Worm (Caenorhabditis elegans): Measurements from ENCODE around the gene twk-13.

Gene twk-13

DNA sequence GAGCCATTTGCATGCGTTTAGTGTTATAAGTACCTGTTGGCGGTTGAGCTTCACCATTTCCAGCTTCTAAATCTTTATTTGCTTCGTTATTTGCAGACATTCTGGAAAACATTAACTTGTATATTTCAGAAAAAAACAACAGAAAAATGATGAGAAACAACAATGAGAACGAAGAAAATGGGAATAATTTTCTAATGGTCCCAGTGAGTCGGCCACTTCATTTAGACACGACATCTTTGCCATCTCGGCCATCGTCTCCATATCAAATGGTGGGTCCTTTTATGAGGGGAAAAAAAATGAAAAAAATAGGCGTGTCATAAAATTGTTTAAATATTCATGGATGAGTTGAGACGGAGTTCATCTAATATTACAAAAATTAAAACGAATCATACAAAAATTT is 8.0 kb upstream of the twk-13 start, which contains the start of gene snb-2:
Gene snb-2, minus strand, starts transcription at position 101 of the 400 bp plus-strand sequence.
- TF ChIP-seq unc-62 (GFP tag; optimal IDR thresholded peaks at IDR 0.05): no peak

DNA sequence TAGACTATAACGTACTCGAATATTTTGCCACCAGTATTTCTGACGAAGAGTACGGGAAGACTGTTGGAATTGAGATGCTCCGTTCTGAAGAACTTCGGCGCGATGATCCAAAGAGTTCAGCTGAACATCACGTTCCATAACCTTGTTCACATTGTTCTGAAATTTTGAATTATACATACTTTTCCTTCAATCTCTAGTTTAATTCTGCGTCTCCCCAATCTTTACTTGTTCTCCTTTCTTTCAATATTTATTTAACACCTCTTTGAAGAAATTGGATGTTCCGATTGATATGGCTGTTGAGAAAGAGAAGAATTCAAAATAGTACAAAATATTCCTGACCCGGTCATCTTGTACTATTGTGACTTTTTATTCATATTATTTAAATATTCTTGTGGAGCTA is 7.1 kb upstream of the twk-13 start, which contains the start of gene F23H12.3:
Gene F23H12.3, plus strand, starts transcription at position 301 of the 400 bp plus-strand sequence.
- no peak for TF ChIP-seq unc-62 (GFP tag; optimal IDR thresholded peaks at IDR 0.05)

DNA sequence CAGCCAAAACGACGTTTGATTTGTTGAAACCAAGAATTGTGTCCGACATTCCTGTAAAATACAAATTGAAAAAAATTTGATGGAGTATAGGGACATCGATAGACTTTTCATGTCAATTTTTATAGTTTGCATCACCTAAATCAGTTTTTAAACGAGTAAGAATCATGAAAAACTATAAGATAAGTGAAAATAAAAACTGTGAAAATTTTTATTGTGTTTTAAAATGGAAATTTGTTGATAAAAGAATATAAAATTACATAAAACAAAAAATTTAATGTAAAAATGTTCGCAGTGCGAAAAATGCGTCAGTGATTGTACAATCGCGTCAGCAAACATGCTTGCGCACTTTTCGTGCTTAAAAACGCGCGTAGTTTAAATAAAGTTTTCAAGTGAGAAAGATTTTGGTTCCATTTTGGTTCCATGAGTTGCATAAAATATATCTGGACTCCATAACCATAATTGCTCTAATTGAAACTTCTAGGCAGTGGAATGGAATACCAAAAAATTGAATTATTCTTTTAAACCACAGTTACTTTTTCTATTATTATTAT is 5.7 kb upstream of the twk-13 start, which contains the start of gene tomm-20:
Gene tomm-20, minus strand, starts transcription at position 51 of the 551 bp plus-strand sequence.
- TF ChIP-seq unc-62 (GFP tag; optimal IDR thresholded peaks at IDR 0.05): no peak

DNA sequence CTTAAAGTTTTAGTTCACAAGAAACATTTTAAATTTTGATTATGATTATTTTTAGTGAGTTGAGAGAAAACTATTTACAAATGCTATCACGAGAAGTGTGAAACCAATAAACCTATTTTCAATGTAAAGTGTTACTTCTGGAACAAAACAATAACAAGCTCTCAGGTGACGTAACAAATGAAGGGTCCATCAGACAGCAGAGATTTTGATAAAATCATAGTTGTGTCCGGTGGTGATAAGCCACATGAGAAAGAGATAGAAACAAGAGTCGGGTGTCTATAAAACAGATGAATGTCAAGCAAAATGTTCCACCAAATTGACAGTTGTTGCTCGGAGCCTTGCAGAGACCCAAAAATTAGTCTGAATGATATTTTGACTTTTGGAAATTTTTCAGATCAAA is 3.4 kb downstream of the twk-13 start:
- TF ChIP-seq unc-62 (GFP tag; optimal IDR thresholded peaks at IDR 0.05): no peak

DNA sequence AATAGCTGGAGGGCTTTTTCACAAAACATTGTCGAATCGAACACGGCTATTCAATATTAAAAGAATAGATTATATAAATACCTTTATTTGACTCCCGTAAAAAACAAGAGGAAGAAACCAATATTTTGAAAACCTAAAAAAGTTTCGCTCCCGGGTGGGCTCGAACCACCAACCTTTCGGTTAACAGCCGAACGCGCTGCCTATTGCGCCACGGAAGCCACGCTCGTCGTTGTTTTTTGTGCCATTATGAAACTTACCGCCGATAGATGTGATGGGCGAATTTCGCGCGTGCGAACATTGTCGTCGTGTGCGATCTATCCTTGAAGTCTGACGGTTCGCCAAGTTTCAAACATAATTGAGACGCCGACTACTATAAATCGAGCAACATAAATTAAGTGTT is 6.0 kb downstream of the twk-13 start:
- TF ChIP-seq unc-62 (GFP tag; optimal IDR thresholded peaks at IDR 0.05): no peak

DNA sequence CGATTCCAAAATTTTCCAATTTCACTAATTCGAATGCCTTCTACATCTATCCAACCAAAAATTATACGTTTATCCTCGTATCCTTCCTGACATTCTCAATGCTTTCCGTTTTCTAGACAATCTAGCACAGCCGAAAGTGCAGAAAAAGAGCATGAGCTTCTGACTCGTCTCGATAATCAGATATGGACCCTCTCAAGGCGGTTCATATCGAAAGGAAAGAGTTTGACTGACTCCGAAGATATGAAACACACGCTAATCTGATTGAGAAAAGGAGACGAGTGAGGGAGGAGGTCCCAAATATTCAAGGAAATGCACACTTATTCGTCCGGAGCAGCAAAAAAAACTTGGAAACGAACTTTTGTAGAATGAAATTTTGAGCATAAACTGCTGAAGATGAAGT is 8.6 kb downstream of the twk-13 start:
- TF ChIP-seq unc-62 (GFP tag; optimal IDR thresholded peaks at IDR 0.05): no peak

DNA sequence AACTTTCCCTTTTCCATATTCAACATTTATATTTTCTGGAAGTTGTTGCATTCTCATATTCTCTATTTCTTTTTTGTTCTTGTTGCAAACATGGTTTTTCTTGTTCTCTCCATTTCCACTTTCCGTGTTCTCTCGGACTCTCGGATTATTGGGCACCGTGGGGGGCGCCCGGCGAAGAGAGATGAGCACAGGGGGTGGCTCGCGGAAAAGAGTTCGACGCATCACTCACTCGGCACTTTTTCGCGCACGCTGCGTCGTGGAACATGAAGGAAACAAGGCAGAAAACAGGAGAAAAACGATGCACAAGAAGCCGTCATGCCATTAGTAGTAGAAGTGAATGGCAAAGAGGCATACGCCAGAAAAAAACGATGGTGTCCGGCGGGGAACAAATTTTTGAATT is 11.2 kb downstream of the twk-13 start:
- TF ChIP-seq unc-62 (GFP tag; optimal IDR thresholded peaks at IDR 0.05): no peak

DNA sequence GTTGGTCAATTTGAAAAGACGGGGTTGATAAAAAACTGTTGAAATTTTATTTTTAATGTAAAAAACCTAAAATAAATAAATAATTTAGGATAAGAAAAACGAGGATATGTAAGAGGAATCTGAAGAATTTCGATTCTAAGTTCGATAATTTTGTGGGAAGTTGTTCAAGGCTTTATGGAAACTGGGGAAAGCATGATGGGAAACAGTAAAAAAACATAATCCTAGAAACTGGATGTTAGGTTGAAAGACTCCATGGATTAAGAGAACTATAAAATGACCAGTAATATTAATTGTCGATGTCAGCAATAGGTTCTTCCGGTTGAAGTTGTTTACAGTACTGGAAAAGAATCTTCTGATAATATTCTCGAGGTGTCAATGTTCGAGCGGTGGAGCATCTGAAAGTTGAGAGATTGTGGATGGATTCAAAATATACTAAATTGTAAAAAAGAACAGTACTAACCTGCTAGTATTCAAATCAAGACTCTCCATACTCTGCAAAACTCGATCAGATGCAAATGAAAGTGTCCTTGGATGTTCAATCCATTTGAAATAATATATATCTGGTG is 17.4 kb downstream of the twk-13 start:
- TF ChIP-seq unc-62 (GFP tag; optimal IDR thresholded peaks at IDR 0.05): no peak

DNA sequence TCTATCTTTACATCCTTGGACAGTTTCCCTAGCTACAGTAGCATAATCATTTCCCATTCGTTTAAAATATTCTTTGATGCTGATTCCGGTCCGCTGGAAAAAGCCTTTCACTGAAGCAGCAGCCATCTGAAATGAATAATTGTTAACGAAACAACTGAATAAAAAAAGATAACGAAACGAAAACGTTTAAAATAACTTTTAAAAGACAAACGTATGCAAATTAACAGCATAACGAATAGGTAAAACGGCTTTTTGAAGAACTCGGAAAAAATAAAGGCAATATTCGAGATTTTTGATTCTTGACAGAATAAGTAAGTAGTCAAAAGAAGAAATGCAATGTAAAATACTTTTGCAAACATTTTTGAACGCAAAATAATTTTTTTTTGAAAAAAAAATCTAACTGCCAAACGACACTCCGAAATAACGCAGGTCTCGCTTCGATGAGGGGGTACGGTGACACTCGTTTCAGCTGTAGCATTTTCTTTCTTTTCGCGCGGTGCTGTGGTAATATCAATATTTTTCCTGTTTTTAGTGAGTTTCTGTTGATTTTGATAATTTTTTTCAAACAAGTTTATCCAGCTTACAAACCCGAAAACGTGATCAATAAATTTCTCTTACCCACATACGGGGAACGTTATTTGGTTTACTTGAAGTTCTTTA is 19.8 kb downstream of the twk-13 start, which contains the start of the genes R04F11.5 and R04F11.2:
Gene R04F11.5, minus strand, starts transcription at position 126 of the 660 bp plus-strand sequence.
Gene R04F11.2, plus strand, starts transcription at position 488 of the 660 bp plus-strand sequence.
- no peak for TF ChIP-seq unc-62 (GFP tag; optimal IDR thresholded peaks at IDR 0.05)

DNA sequence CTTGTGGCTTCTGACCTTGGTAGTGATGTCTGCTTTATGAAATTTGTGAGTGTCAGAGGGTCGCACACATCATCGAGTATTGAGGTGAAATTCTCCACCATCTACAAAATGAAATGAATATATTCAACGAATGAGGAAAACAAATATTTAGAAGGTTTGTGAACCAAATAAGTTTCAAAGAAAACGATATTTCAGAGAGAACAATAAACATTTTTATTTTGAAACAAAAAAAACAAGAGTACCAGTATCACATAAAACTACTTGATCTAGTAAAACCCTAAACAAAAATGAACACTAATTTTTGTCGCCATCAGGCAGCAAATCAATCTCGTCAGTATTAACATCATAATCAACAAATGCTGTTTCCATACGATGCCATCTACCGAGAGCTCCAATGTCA is 20.7 kb downstream of the twk-13 start, which contains the start of gene R04F11.3:
Gene R04F11.3, minus strand, starts transcription at position 101 of the 400 bp plus-strand sequence.
- TF ChIP-seq unc-62 (GFP tag; optimal IDR thresholded peaks at IDR 0.05): no peak

DNA sequence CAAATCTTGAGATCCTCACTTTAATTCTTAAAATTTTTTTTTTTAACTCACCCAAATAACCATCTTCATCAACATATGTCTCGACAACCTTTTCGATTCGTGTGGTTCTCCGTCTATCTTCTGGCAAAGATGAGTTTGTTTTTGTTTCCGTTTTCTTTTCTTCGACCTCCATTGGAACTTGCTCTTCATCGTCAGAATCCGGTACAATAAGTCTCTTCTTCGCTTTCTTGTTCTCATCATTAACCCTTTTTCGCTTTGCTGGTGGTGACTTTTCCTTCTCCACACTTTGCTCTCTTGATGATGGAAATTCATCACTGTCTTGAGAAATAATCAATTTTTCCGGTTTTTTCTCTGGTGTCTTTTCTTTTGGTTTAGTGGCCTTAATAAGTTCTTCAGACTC is 21.7 kb downstream of the twk-13 start:
- TF ChIP-seq unc-62 (GFP tag; optimal IDR thresholded peaks at IDR 0.05): no peak

DNA sequence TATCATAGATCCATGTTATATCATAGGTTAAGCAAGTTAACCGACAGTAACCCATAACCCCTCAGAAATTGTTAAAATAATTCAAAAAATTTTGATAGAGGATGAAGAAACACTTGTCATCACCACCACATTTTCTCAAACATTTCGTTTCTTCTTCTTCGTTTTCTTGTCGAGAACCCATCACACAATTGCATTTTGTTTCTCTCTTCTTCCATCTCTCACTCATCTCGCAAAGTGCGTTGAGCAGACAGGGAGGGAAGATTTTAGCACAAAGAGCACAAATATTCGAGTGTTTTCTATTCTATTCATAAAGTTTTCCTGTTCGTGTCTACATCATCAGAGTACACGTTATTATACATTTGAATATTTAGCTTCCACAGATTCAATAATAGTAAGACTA is 23.4 kb downstream of the twk-13 start:
- no peak for TF ChIP-seq unc-62 (GFP tag; optimal IDR thresholded peaks at IDR 0.05)

DNA sequence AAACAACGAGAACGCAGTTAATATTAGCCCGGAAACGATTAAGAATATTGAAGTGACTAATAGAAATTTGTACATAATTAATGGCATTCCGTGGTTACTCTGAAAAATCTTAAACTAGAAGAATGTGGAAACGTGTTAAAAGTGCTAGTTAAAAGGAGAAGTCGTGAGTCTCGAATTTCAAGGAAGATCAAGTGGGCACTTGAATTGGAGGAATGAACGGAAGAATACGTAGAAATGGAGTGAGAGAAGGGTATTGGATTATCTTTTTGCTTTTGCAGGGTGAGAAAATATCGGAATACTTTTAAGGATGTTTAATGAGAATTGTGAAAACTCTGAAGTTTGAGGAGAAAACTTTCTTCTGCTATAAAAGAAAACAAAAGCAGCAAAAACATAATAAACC is 27.5 kb downstream of the twk-13 start, which contains the start of gene hpo-30:
Gene hpo-30, minus strand, starts transcription at position 101 of the 400 bp plus-strand sequence.
- no peak for TF ChIP-seq unc-62 (GFP tag; optimal IDR thresholded peaks at IDR 0.05)

DNA sequence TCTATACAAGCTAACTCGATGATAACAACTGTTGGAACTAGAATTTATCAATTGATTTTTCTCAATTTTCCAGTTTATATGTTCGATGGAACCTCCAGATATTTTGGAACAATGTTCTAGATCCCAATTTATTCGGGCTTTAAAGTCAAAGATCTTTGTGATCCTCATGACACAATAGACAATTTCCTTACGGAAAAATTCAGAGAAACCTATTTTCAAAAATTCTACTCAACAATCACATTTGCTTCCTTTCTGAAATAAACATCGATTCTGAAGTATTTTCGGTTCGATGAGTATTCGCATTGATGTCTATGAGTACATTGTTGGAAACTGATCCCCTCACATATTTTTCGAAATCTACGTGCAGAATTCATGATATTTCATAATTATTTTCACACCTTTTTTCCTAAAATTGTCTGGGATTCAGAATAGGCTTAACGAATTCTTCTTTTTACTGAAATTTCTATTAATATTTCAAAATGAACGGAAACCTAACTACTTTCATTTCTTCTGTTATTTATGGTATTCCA is 30.7 kb downstream of the twk-13 start, which contains the start of gene srg-45:
Gene srg-45, plus strand, starts transcription at position 480 of the 530 bp plus-strand sequence.
- no peak for TF ChIP-seq unc-62 (GFP tag; optimal IDR thresholded peaks at IDR 0.05)

DNA sequence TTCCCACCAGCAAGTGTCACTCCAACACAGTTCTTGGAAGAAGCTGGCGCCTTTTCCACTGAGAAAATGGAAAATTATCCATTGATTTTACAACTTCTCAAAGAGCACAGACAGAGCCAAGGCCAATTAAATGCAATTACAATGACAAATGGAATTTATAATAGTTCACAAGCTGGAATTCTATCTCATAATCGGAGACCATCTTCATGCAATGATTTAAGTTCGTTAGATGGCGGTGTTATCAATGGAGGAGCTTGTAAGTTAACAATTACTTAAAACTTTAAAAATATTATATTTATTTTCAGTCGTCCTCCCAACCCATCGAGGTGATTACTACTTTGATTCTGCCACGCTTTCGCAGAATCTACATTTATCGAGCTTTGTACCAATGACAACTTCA is 32.1 kb downstream of the twk-13 start:
- TF ChIP-seq unc-62 (GFP tag; optimal IDR thresholded peaks at IDR 0.05): no peak

DNA sequence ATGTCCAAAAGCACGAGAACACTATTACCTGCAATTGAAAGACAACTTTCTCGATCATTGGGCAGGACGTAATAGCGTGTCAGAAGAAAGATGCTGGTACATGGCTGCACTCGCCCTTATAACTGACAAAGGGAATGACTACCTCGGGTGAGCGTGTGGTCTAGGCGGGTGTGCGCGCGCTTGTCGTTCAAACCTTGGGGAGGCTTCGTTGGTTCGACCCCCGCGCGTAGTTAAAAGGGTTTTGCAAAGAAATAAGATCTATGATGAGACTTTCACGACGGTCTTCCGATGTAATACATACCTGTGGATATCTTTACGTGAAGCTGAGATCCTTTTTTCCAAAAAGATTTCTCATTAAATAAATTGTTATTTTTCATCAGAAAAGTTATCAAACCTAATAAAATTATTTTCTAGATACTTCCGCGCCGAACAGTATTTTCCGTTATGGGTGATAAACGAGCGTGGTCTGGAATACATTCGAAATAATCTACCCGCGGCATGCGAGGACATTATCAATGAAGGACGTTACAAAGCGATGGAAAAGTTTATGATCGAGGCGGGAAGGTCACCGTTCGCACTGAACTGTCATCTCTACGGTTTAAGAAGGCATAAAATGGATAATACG is 34.2 kb downstream of the twk-13 start:
- TF ChIP-seq unc-62 (GFP tag; optimal IDR thresholded peaks at IDR 0.05): no peak
